Worm (Caenorhabditis elegans) whole organism, young adult: ENCODE measurements around the gene odr-8.

Experiments
- B0035.1 ChIP-seq: sonication (generic microtip); optimal IDR thresholded peaks from 2 replicates; lab custom pipeline; 2016; ENCODE audit warnings: missing genetic modification characterization, mild to moderate bottlenecking, missing compliant biosample characterization, missing genotype, missing genetic modification reagents
- B0261.1 ChIP-seq: sonication (generic microtip); optimal IDR thresholded peaks from 2 replicates; lab custom pipeline; 2016; ENCODE audit warnings: mild to moderate bottlenecking, missing genetic modification characterization, moderate library complexity, missing compliant biosample characterization
- C06A6.2 ChIP-seq: fragments of 200-800 bp; sonication (Bioruptor generic); conservative IDR thresholded peaks from 2 replicates; pipeline ENCODE4 v1.3.6; 2022; ENCODE audit warnings: missing genetic modification characterization, missing compliant biosample characterization
- F22D6.2 ChIP-seq: sonication (generic microtip); optimal IDR thresholded peaks from 2 replicates; lab custom pipeline; 2016; ENCODE audit warnings: mild to moderate bottlenecking, missing genetic modification characterization, missing compliant biosample characterization
- F39B2.1 ChIP-seq: fragments of 200-800 bp; sonication (Bioruptor generic); IDR thresholded peaks from 2 replicates; pipeline ENCODE4 v1.3.6; 2022; ENCODE audit warnings: missing genetic modification reagents, missing genetic modification characterization, missing compliant biosample characterization
- F49E8.2 ChIP-seq: sonication (generic microtip); optimal IDR thresholded peaks from 3 replicates; lab custom pipeline; 2017; ENCODE audit warnings: missing genetic modification characterization, mild to moderate bottlenecking, missing compliant biosample characterization, antibody characterized with exemption, moderate library complexity; ENCODE audit not compliant: insufficient read depth
- F55B11.4 ChIP-seq: sonication (generic microtip); optimal IDR thresholded peaks from 2 replicates; lab custom pipeline; 2016; ENCODE audit warnings: missing compliant biosample characterization, missing genetic modification characterization, borderline replicate concordance; ENCODE audit not compliant: insufficient read depth
- T07F8.4 ChIP-seq: sonication (generic microtip); optimal IDR thresholded peaks from 2 replicates; lab custom pipeline; 2016; ENCODE audit warnings: mild to moderate bottlenecking, missing genetic modification characterization, moderate library complexity, missing compliant biosample characterization
- Y56A3A.18 ChIP-seq: fragments of 200-800 bp; sonication (Bioruptor generic); IDR thresholded peaks from 2 replicates; pipeline ENCODE4 v1.3.6; 2022; ENCODE audit warnings: missing genetic modification reagents, missing genetic modification characterization, missing compliant biosample characterization
- atf-7 ChIP-seq: sonication (generic microtip); optimal IDR thresholded peaks from 2 replicates; lab custom pipeline; 2017; ENCODE audit warnings: mild to moderate bottlenecking, missing genetic modification characterization, missing compliant biosample characterization
- athp-1 ChIP-seq: sonication (generic microtip); optimal IDR thresholded peaks from 2 replicates; lab custom pipeline; 2017; ENCODE audit warnings: mild to moderate bottlenecking, missing genetic modification characterization, missing compliant biosample characterization
- attf-5 ChIP-seq: fragments of 200-800 bp; sonication (Bioruptor generic); optimal IDR thresholded peaks from 2 replicates; lab custom pipeline; 2018; ENCODE audit warnings: mild to moderate bottlenecking, missing genetic modification characterization, missing compliant biosample characterization
- bed-2 ChIP-seq: fragments of 200-800 bp; sonication (Bioruptor generic); IDR thresholded peaks from 2 replicates; pipeline ENCODE4 v1.3.6; 2022; ENCODE audit warnings: missing genetic modification reagents, missing genetic modification characterization, missing compliant biosample characterization
- ccch-3 ChIP-seq: fragments of 200-800 bp; sonication (Bioruptor generic); optimal IDR thresholded peaks from 2 replicates; lab custom pipeline; 2018; ENCODE audit warnings: mild to moderate bottlenecking, missing genetic modification characterization, missing compliant biosample characterization
- cebp-2 ChIP-seq: fragments of 200-800 bp; sonication (Bioruptor generic); IDR thresholded peaks from 2 replicates; pipeline ENCODE4 v1.3.6; 2022; ENCODE audit warnings: missing genetic modification characterization, missing compliant biosample characterization
- ceh-100 ChIP-seq: fragments of 200-800 bp; sonication (Bioruptor generic); IDR thresholded peaks from 2 replicates; pipeline ENCODE4 v1.3.6; 2022; ENCODE audit warnings: missing genetic modification reagents, missing genetic modification characterization, missing compliant biosample characterization
- ceh-40 ChIP-seq: fragments of 200-800 bp; sonication (Bioruptor generic); IDR thresholded peaks from 2 replicates; pipeline ENCODE4 v1.3.6; 2022; ENCODE audit warnings: missing genetic modification characterization, missing compliant biosample characterization
- ceh-58 ChIP-seq: fragments of 200-800 bp; sonication (Bioruptor generic); IDR thresholded peaks from 2 replicates; pipeline ENCODE4 v1.3.6; 2022; ENCODE audit warnings: missing genetic modification characterization, missing compliant biosample characterization
- ceh-91 ChIP-seq: fragments of 200-800 bp; sonication (Bioruptor generic); IDR thresholded peaks from 2 replicates; pipeline ENCODE4 v1.3.6; 2022; ENCODE audit warnings: missing genetic modification reagents, missing genetic modification characterization, missing compliant biosample characterization
- dox-1 ChIP-seq: fragments of 200-800 bp; sonication (Bioruptor generic); IDR thresholded peaks from 2 replicates; pipeline ENCODE4 v1.3.6; 2022; ENCODE audit warnings: missing genetic modification reagents, missing genetic modification characterization, missing compliant biosample characterization
- dpff-1 ChIP-seq: sonication (generic microtip); optimal IDR thresholded peaks from 2 replicates; lab custom pipeline; 2017; ENCODE audit warnings: mild to moderate bottlenecking, missing genetic modification characterization, missing compliant biosample characterization
- dpl-1 ChIP-seq: fragments of 150-350 bp; optimal IDR thresholded peaks from 2 replicates; lab custom pipeline; 2014; ENCODE audit warnings: missing biosample characterization, missing genetic modification reagents, missing genetic modification characterization
- egl-44 ChIP-seq: fragments of 200-800 bp; sonication (Bioruptor generic); IDR thresholded peaks from 2 replicates; pipeline ENCODE4 v1.3.6; 2022; ENCODE audit warnings: missing genetic modification reagents, missing genetic modification characterization, missing compliant biosample characterization
- ekl-4 ChIP-seq: fragments of 200-800 bp; sonication (Bioruptor generic); IDR thresholded peaks from 2 replicates; pipeline ENCODE4 v1.3.6; 2022; ENCODE audit warnings: missing genetic modification reagents, missing genetic modification characterization, missing compliant biosample characterization
- ets-4 ChIP-seq: fragments of 200-800 bp; sonication (Bioruptor generic); optimal IDR thresholded peaks from 2 replicates; lab custom pipeline; 2018; ENCODE audit warnings: mild to moderate bottlenecking, missing genetic modification characterization, missing compliant biosample characterization
- fkh-3 ChIP-seq: sonication (generic microtip); optimal IDR thresholded peaks from 2 replicates; lab custom pipeline; 2016; ENCODE audit warnings: mild to moderate bottlenecking, missing genetic modification characterization, missing compliant biosample characterization
- gei-17 ChIP-seq: fragments of 200-800 bp; sonication (Bioruptor generic); optimal IDR thresholded peaks from 2 replicates; lab custom pipeline; 2018; ENCODE audit warnings: mild to moderate bottlenecking, missing genetic modification characterization, missing compliant biosample characterization
- hlh-26 ChIP-seq: fragments of 200-800 bp; sonication (Bioruptor generic); conservative IDR thresholded peaks from 2 replicates; pipeline ENCODE4 v1.3.6; 2022; ENCODE audit warnings: missing genetic modification reagents, missing genetic modification characterization, missing compliant biosample characterization
- hmg-1.2 ChIP-seq: fragments of 200-800 bp; sonication (Bioruptor generic); IDR thresholded peaks from 2 replicates; pipeline ENCODE4 v1.3.6; 2022; ENCODE audit warnings: missing genetic modification reagents, missing genetic modification characterization, missing compliant biosample characterization
- hmg-20 ChIP-seq: fragments of 200-800 bp; sonication (Bioruptor generic); IDR thresholded peaks from 2 replicates; pipeline ENCODE4 v1.3.6; 2022; ENCODE audit warnings: missing genetic modification reagents, missing genetic modification characterization, missing compliant biosample characterization
- hsf-1 ChIP-seq: fragments of 200-800 bp; sonication (Bioruptor generic); IDR thresholded peaks from 2 replicates; pipeline ENCODE4 v1.3.6; 2022; ENCODE audit warnings: missing genetic modification reagents, missing genetic modification characterization, missing compliant biosample characterization
- lag-1 ChIP-seq: fragments of 200-800 bp; sonication (Bioruptor generic); IDR thresholded peaks from 2 replicates; pipeline ENCODE4 v1.3.6; 2022; ENCODE audit warnings: missing genetic modification reagents, missing genetic modification characterization, missing compliant biosample characterization
- lin-26 ChIP-seq: fragments of 200-800 bp; sonication (Bioruptor generic); IDR thresholded peaks from 2 replicates; pipeline ENCODE4 v1.3.6; 2022; ENCODE audit warnings: missing genetic modification reagents, missing genetic modification characterization, missing compliant biosample characterization
- lin-40 ChIP-seq: sonication (generic microtip); optimal IDR thresholded peaks from 2 replicates; lab custom pipeline; 2016; ENCODE audit warnings: missing genetic modification characterization, mild to moderate bottlenecking, missing compliant biosample characterization, missing genotype, missing genetic modification reagents
- lir-1 ChIP-seq: fragments of 200-800 bp; sonication (Bioruptor generic); conservative IDR thresholded peaks from 2 replicates; pipeline ENCODE4 v1.3.6; 2022; ENCODE audit warnings: missing genetic modification reagents, missing genetic modification characterization, missing compliant biosample characterization
- mcd-1 ChIP-seq: fragments of 200-800 bp; sonication (Bioruptor generic); IDR thresholded peaks from 2 replicates; pipeline ENCODE4 v1.3.6; 2022; ENCODE audit warnings: missing genetic modification reagents, missing genetic modification characterization, missing compliant biosample characterization
- mes-4 ChIP-seq: sonication (generic microtip); optimal IDR thresholded peaks from 2 replicates; lab custom pipeline; 2016; ENCODE audit warnings: missing genotype, missing genetic modification characterization, missing compliant biosample characterization
- mxl-1 ChIP-seq: sonication (generic microtip); optimal IDR thresholded peaks from 2 replicates; lab custom pipeline; 2016; ENCODE audit warnings: missing genetic modification characterization, missing compliant biosample characterization
- rcor-1 ChIP-seq: fragments of 200-800 bp; sonication (Bioruptor generic); IDR thresholded peaks from 2 replicates; pipeline ENCODE4 v1.3.6; 2022; ENCODE audit warnings: missing genetic modification reagents, missing genetic modification characterization, missing compliant biosample characterization
- snpc-3.4 ChIP-seq: sonication (generic microtip); optimal IDR thresholded peaks from 2 replicates; lab custom pipeline; 2017; ENCODE audit warnings: missing genetic modification characterization, mild to moderate bottlenecking, missing compliant biosample characterization, antibody characterized with exemption, moderate library complexity, missing genotype, missing genetic modification reagents
- snpc-4 ChIP-seq, 5 experiments: fragments of 150-350 bp in 1 of 5; sonication (generic microtip) in 4 of 5; optimal IDR thresholded peaks; 2 replicates each; lab custom pipeline; 2014 to 2018; ENCODE audit warnings: missing genetic modification characterization in 5 of 5, missing biosample characterization in 3 of 5, antibody characterized with exemption in 2 of 5, mild to moderate bottlenecking in 2 of 5, missing compliant biosample characterization in 2 of 5, missing genotype in 2 of 5, moderate library complexity in 2 of 5, missing genetic modification reagents in 1 of 5
- sptf-2 ChIP-seq: fragments of 200-800 bp; sonication (Bioruptor generic); optimal IDR thresholded peaks from 2 replicates; lab custom pipeline; 2018; ENCODE audit warnings: mild to moderate bottlenecking, missing genetic modification characterization, missing compliant biosample characterization
- tbp1 ChIP-seq: fragments of 200-800 bp; sonication (Bioruptor generic); optimal IDR thresholded peaks from 2 replicates; lab custom pipeline; 2018; ENCODE audit warnings: mild to moderate bottlenecking, missing genetic modification characterization, missing compliant biosample characterization
- zim-3 ChIP-seq: sonication (generic microtip); optimal IDR thresholded peaks from 2 replicates; lab custom pipeline; 2017; ENCODE audit warnings: mild to moderate bottlenecking, missing genetic modification characterization, moderate library complexity, missing compliant biosample characterization
- ztf-18 ChIP-seq: sonication (generic microtip); optimal IDR thresholded peaks from 2 replicates; lab custom pipeline; 2016; ENCODE audit warnings: missing genotype, mild to moderate bottlenecking, missing genetic modification characterization, missing compliant biosample characterization
- ztf-26 ChIP-seq: sonication (generic microtip); optimal IDR thresholded peaks from 2 replicates; lab custom pipeline; 2017; ENCODE audit warnings: missing genetic modification characterization, missing compliant biosample characterization

Gene odr-8

ce11 chrIV:6581658-6582057 is 846 bp downstream of the odr-8 start:
- no peak for TF ChIP-seq lir-1 (GFP tag; lab: Robert Waterston, UW)
- TF ChIP-seq dpl-1 (GFP tag; lab: Kevin White, UChicago), result no peak
- TF ChIP-seq, all 124 proteins: peak for 0

- TF ChIP-seq lin-26 (no peak), dpff-1 (tag; lab: Kevin White, UChicago) (no peak), T07F8.4 (tag; lab: Kevin White, UChicago) (no peak), dox-1 (GFP tag; lab: Robert Waterston, UW) (no peak), snpc-4 (GFP tag; optimal IDR thresholded peaks at IDR 0.05; lab: Kevin White, UChicago) (no peak), snpc-4 (tag; optimal IDR thresholded peaks at IDR 0.05; lab: Kevin White, UChicago) (no peak), snpc-3.4 (tag; lab: Kevin White, UChicago) (no peak), ets-4 (GFP tag; lab: Kevin White, UChicago) (no peak), ceh-91 (GFP tag; lab: Robert Waterston, UW) (no peak), mes-4 (tag; lab: Kevin White, UChicago) (no peak), B0261.1 (no peak), F55B11.4 (tag; lab: Kevin White, UChicago) (no peak), F49E8.2 (tag; lab: Kevin White, UChicago) (no peak), atf-7 (no peak), cebp-2 (no peak), hsf-1 (GFP tag; lab: Robert Waterston, UW) (no peak), F39B2.1 (GFP tag; lab: Robert Waterston, UW) (no peak), mxl-1 (no peak), lin-40 (tag; lab: Kevin White, UChicago) (no peak)
Measured at ce11 chrIV:6577914-6578313, 4.6 kb downstream of the odr-8 start, which contains the start of gene C43G2.3. C43G2.3 (plus strand) TSS chrIV:6578214.

ce11 chrIV:6576728-6577101 is 5.8 kb downstream of the odr-8 start:
- TF ChIP-seq tbp1, result peak; percentile 16
- no peak for TF ChIP-seq zim-3 (tag; lab: Kevin White, UChicago)
- no peak for TF ChIP-seq C06A6.2 (GFP tag; lab: Robert Waterston, UW)
- TF ChIP-seq F22D6.2 (tag; lab: Kevin White, UChicago), result no peak
- no peak for TF ChIP-seq fkh-3 (tag; lab: Kevin White, UChicago)
- TF ChIP-seq snpc-4 (GFP tag; optimal IDR thresholded peaks at IDR 0.05; lab: Kevin White, UChicago), result no peak
- peak in 1 of 4 experiments; percentile 19 for TF ChIP-seq snpc-4 (tag; optimal IDR thresholded peaks at IDR 0.05; lab: Kevin White, UChicago)
- no peak for TF ChIP-seq sptf-2 (GFP tag; lab: Kevin White, UChicago)
- no peak for TF ChIP-seq B0035.1 (tag; lab: Kevin White, UChicago)
- no peak for TF ChIP-seq hmg-20 (GFP tag; lab: Robert Waterston, UW)
- peak; percentile 21; the same call in 1 of the 2 replicates for TF ChIP-seq rcor-1 (GFP tag; lab: Robert Waterston, UW)
- no peak for TF ChIP-seq gei-17 (GFP tag; lab: Kevin White, UChicago)
- no peak for TF ChIP-seq lag-1 (GFP tag; lab: Robert Waterston, UW)
- TF ChIP-seq ztf-26 (tag; lab: Kevin White, UChicago), result peak; percentile 12
- no peak for TF ChIP-seq athp-1
- TF ChIP-seq ceh-91 (GFP tag; lab: Robert Waterston, UW), result no peak
- no peak for TF ChIP-seq ceh-100 (GFP tag; lab: Robert Waterston, UW)
- peak; percentile 27 for TF ChIP-seq attf-5 (GFP tag; lab: Kevin White, UChicago)
- TF ChIP-seq Y56A3A.18 (GFP tag; lab: Robert Waterston, UW), result no peak
- TF ChIP-seq ztf-18, result no peak
- no peak for TF ChIP-seq hsf-1 (GFP tag; lab: Robert Waterston, UW)
- no peak for TF ChIP-seq hlh-26
- no peak for TF ChIP-seq ceh-58 (GFP tag; lab: Robert Waterston, UW)
- TF ChIP-seq cebp-2, result no peak
- TF ChIP-seq ceh-40 (GFP tag; lab: Robert Waterston, UW), result no peak
- TF ChIP-seq bed-2 (GFP tag; lab: Robert Waterston, UW), result no peak
- no peak for TF ChIP-seq ccch-3
- TF ChIP-seq hmg-1.2 (GFP tag; lab: Robert Waterston, UW), result peak; percentile 82; the same call in 1 of the 2 replicates
- peak; percentile 35 for TF ChIP-seq snpc-3.4 (tag; lab: Kevin White, UChicago)
- TF ChIP-seq ekl-4 (GFP tag; lab: Robert Waterston, UW), result no peak
- no peak for TF ChIP-seq egl-44 (GFP tag; lab: Robert Waterston, UW)
- peak; percentile 41; the same call in 1 of the 2 replicates for TF ChIP-seq mcd-1 (GFP tag; lab: Robert Waterston, UW)
